Worm (Caenorhabditis elegans): ENCODE results near the gene T19D2.13.

DNA sequence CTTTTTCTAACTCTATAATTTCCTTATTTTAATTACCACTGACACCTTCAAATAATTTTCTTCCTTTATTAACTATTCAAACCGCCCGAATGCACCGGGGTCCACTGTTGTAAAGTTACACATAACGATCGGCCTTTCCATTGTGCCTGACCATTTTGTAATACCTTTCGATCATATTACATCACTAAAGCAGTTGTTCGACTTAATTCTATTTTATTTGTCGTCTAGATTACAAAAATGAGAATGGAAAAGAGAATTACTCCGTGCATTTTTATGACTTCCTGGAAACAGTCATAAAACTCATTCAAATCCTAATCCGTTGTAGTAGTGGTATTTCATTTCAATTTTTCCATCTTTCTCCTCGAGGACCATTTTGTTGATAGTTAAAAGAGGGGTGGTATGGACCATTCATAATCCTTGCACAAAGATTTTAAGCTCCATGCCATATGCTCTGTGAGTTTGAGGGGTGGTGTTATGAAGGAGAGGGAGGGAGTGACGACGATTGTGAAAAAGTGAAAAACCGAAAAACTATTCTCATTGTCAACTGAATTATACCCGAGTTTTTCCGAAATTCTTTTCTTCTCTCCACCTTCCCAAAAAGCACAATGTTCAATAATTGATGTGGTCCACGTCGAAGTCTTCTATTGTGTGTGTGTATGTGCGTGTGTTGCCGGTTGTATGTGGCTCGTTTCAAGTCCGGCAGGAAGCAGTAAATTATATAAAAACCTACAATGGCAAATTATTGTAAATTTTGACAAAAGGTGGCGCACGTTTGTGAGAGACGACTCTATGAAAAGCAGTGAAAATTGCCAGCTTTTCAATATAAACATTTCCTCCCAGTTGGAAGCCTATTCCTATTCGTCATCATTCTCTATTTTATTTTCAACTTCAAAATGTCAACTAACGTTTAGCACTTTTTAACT lies 43.7 kb downstream of the T19D2.13 start:
- TF ChIP-seq blmp-1 (tag; optimal IDR thresholded peaks at IDR 0.05) (no peak), lsy-2 (tag; optimal IDR thresholded peaks at IDR 0.05) (no peak), swsn-7 (tag; optimal IDR thresholded peaks at IDR 0.05) (no peak), fkh-4 (tag; optimal IDR thresholded peaks at IDR 0.05; ENCODE audit: borderline replicate concordance) (no peak), mep-1 (tag; optimal IDR thresholded peaks at IDR 0.05) (no peak)
